Fruit fly (Drosophila melanogaster) whole organism, embryonic: ENCODE measurements around the gene IntS10.

Experiments used
- Aef1 ChIP-seq: fragments of 200-800 bp; sonication (Bioruptor generic); IDR thresholded peaks from 3 replicates; pipeline ENCODE4 v1.3.6; 2022; ENCODE audit warnings: missing biosample characterization, missing genetic modification characterization
- Bteb2 ChIP-seq: fragments of 200-800 bp; sonication (Bioruptor generic); optimal IDR thresholded peaks from 2 replicates; lab custom pipeline; 2016; ENCODE audit warnings: missing biosample characterization, missing genetic modification characterization
- CG10431 ChIP-seq: fragments of 200-800 bp; sonication (Bioruptor generic); optimal IDR thresholded peaks from 3 replicates; lab custom pipeline; 2018; ENCODE audit warnings: missing biosample characterization, mild to moderate bottlenecking, missing genetic modification characterization
- CG12104 ChIP-seq: fragments of 200-800 bp; sonication (Bioruptor generic); optimal IDR thresholded peaks from 3 replicates; lab custom pipeline; 2016; ENCODE audit warnings: missing biosample characterization, missing genetic modification characterization
- CG12155 ChIP-seq: fragments of 200-800 bp; sonication (Bioruptor generic); optimal IDR thresholded peaks from 3 replicates; lab custom pipeline; 2016; ENCODE audit warnings: missing biosample characterization, missing genetic modification characterization
- CG1233 ChIP-seq: fragments of 200-800 bp; sonication (Bioruptor generic); optimal IDR thresholded peaks from 4 replicates; lab custom pipeline; 2018; ENCODE audit warnings: missing biosample characterization, mild to moderate bottlenecking, missing genetic modification characterization
- CG13123 ChIP-seq: fragments of 200-800 bp; sonication (Bioruptor generic); optimal IDR thresholded peaks from 2 replicates; lab custom pipeline; 2016; ENCODE audit warnings: missing biosample characterization, missing genetic modification characterization
- CG13296 ChIP-seq: fragments of 200-800 bp; sonication (Bioruptor generic); optimal IDR thresholded peaks from 3 replicates; lab custom pipeline; 2018; ENCODE audit warnings: missing biosample characterization, mild to moderate bottlenecking, missing genetic modification characterization
- CG15479 ChIP-seq: fragments of 200-800 bp; sonication (Bioruptor generic); optimal IDR thresholded peaks from 3 replicates; lab custom pipeline; 2019; ENCODE audit warnings: missing biosample characterization, mild to moderate bottlenecking, missing genetic modification characterization, moderate library complexity
- CG1602 ChIP-seq: fragments of 200-800 bp; sonication (Bioruptor generic); optimal IDR thresholded peaks from 3 replicates; lab custom pipeline; 2016; ENCODE audit warnings: missing biosample characterization, missing genetic modification characterization
- CG16779 ChIP-seq: fragments of 200-800 bp; sonication (Bioruptor generic); IDR thresholded peaks from 2 replicates; pipeline ENCODE4 v1.3.6; 2022; ENCODE audit warnings: missing biosample characterization, missing genetic modification characterization
- CG16863 ChIP-seq: fragments of 200-800 bp; sonication (Bioruptor generic); optimal IDR thresholded peaks from 3 replicates; lab custom pipeline; 2016; ENCODE audit warnings: missing biosample characterization, missing genetic modification characterization
- CG17359 ChIP-seq: fragments of 200-800 bp; sonication (Bioruptor generic); optimal IDR thresholded peaks from 3 replicates; lab custom pipeline; 2018; ENCODE audit warnings: missing biosample characterization, mild to moderate bottlenecking, missing genetic modification characterization, moderate library complexity
- CG18764 ChIP-seq: fragments of 200-800 bp; sonication (Bioruptor generic); optimal IDR thresholded peaks from 3 replicates; lab custom pipeline; 2016; ENCODE audit warnings: missing biosample characterization, missing genetic modification characterization
- CG2120 ChIP-seq: fragments of 200-800 bp; sonication (Bioruptor generic); optimal IDR thresholded peaks from 3 replicates; lab custom pipeline; 2016; ENCODE audit warnings: missing biosample characterization, missing genetic modification characterization
- CG2889 ChIP-seq: fragments of 200-800 bp; sonication (Bioruptor generic); IDR thresholded peaks from 3 replicates; pipeline ENCODE4 v1.3.6; 2022; ENCODE audit warnings: missing biosample characterization, missing genetic modification characterization
- CG4328 ChIP-seq: fragments of 200-800 bp; sonication (Bioruptor generic); optimal IDR thresholded peaks from 3 replicates; lab custom pipeline; 2017; ENCODE audit warnings: missing biosample characterization, missing genetic modification reagents, missing genetic modification characterization
- CG4707 ChIP-seq: fragments of 200-800 bp; sonication (Bioruptor generic); optimal IDR thresholded peaks from 2 replicates; lab custom pipeline; 2018; ENCODE audit warnings: missing biosample characterization, mild to moderate bottlenecking, missing genetic modification characterization, moderate library complexity
- CG5953 ChIP-seq: fragments of 200-800 bp; sonication (Bioruptor generic); IDR thresholded peaks from 2 replicates; pipeline ENCODE4 v1.3.6; 2022; ENCODE audit warnings: missing biosample characterization, missing genetic modification characterization
- CG6689 ChIP-seq: fragments of 200-800 bp; sonication (Bioruptor generic); IDR thresholded peaks from 2 replicates; pipeline ENCODE4 v1.3.6; 2022; ENCODE audit warnings: missing biosample characterization, missing genetic modification characterization
- CG6791 ChIP-seq: fragments of 200-800 bp; sonication (Bioruptor generic); IDR thresholded peaks from 3 replicates; pipeline ENCODE4 v1.3.6; 2022; ENCODE audit warnings: missing biosample characterization, missing genetic modification characterization; ENCODE audit not compliant: partially characterized antibody
- CG7839 ChIP-seq: fragments of 200-800 bp; sonication (Bioruptor generic); optimal IDR thresholded peaks from 3 replicates; lab custom pipeline; 2018; ENCODE audit warnings: missing biosample characterization, mild to moderate bottlenecking, missing genetic modification characterization, moderate library complexity
- CG8281 ChIP-seq: fragments of 200-800 bp; sonication (Bioruptor generic); optimal IDR thresholded peaks from 2 replicates; lab custom pipeline; 2018; ENCODE audit warnings: missing biosample characterization, mild to moderate bottlenecking, missing genetic modification characterization, moderate library complexity
- E2f1 ChIP-seq: fragments of 200-800 bp; sonication (Bioruptor generic); IDR thresholded peaks from 2 replicates; pipeline ENCODE4 v1.3.6; 2022; ENCODE audit warnings: missing biosample characterization, missing genetic modification characterization
- Hmx ChIP-seq: fragments of 200-800 bp; sonication (Bioruptor generic); optimal IDR thresholded peaks from 2 replicates; lab custom pipeline; 2016; ENCODE audit warnings: missing biosample characterization, missing genetic modification characterization
- MESR4 ChIP-seq: fragments of 200-800 bp; sonication (Bioruptor generic); optimal IDR thresholded peaks from 2 replicates; lab custom pipeline; 2018; ENCODE audit warnings: missing biosample characterization, mild to moderate bottlenecking, missing genetic modification characterization, moderate library complexity
- Meics ChIP-seq: fragments of 200-800 bp; sonication (Bioruptor generic); optimal IDR thresholded peaks from 2 replicates; lab custom pipeline; 2017; ENCODE audit warnings: missing biosample characterization, mild to moderate bottlenecking, missing genetic modification characterization
- Mes4 ChIP-seq: fragments of 200-800 bp; sonication (Bioruptor generic); optimal IDR thresholded peaks from 2 replicates; lab custom pipeline; 2016; ENCODE audit warnings: missing biosample characterization, missing genetic modification characterization
- Mrtf ChIP-seq: fragments of 200-800 bp; sonication (Bioruptor generic); IDR thresholded peaks from 3 replicates; pipeline ENCODE4 v1.3.6; 2022; ENCODE audit warnings: missing biosample characterization, missing genetic modification characterization
- Nf-YB ChIP-seq: fragments of 200-800 bp; sonication (Bioruptor generic); optimal IDR thresholded peaks from 3 replicates; lab custom pipeline; 2019; ENCODE audit warnings: missing biosample characterization, mild to moderate bottlenecking, missing genetic modification characterization, moderate library complexity
- Rfx ChIP-seq: fragments of 200-800 bp; sonication (Bioruptor generic); IDR thresholded peaks from 2 replicates; pipeline ENCODE4 v1.3.6; 2022; ENCODE audit warnings: missing biosample characterization, missing genetic modification characterization
- Spps ChIP-seq: fragments of 200-800 bp; sonication (Bioruptor generic); optimal IDR thresholded peaks from 2 replicates; lab custom pipeline; 2018; ENCODE audit warnings: missing biosample characterization, mild to moderate bottlenecking, missing genetic modification characterization
- TFAM ChIP-seq: fragments of 200-800 bp; sonication (Bioruptor generic); optimal IDR thresholded peaks from 2 replicates; lab custom pipeline; 2017; ENCODE audit warnings: missing biosample characterization, missing genetic modification characterization, inconsistent platforms
- YL-1 ChIP-seq: fragments of 200-800 bp; sonication (Bioruptor generic); optimal IDR thresholded peaks from 3 replicates; lab custom pipeline; 2017; ENCODE audit warnings: missing biosample characterization, mild to moderate bottlenecking, missing genetic modification characterization
- abd-A ChIP-seq: fragments of 200-800 bp; sonication (Bioruptor generic); optimal IDR thresholded peaks from 3 replicates; lab custom pipeline; 2019; ENCODE audit warnings: missing biosample characterization, mild to moderate bottlenecking, missing genetic modification characterization, moderate library complexity
- bsh ChIP-seq, 2 experiments: fragments of 200-800 bp; sonication (Bioruptor generic); optimal IDR thresholded peaks; 2 replicates each; lab custom pipeline; 2017 to 2018; ENCODE audit warnings: mild to moderate bottlenecking in 2 of 2, missing biosample characterization in 2 of 2, missing genetic modification characterization in 2 of 2, moderate library complexity in 1 of 2
- btn ChIP-seq: fragments of 200-800 bp; sonication (Bioruptor generic); optimal IDR thresholded peaks from 2 replicates; lab custom pipeline; 2016; ENCODE audit warnings: missing biosample characterization, missing genetic modification characterization
- dimm ChIP-seq: fragments of 200-800 bp; sonication (Bioruptor generic); IDR thresholded peaks from 2 replicates; pipeline ENCODE4 v1.3.6; 2022; ENCODE audit warnings: missing biosample characterization, missing genetic modification characterization
- dm ChIP-seq: fragments of 200-800 bp; sonication (Bioruptor generic); optimal IDR thresholded peaks from 3 replicates; lab custom pipeline; 2016; ENCODE audit warnings: missing biosample characterization, missing genetic modification characterization
- exex ChIP-seq: fragments of 200-800 bp; sonication (Bioruptor generic); optimal IDR thresholded peaks from 4 replicates; lab custom pipeline; 2018; ENCODE audit warnings: missing biosample characterization, mild to moderate bottlenecking, missing genetic modification characterization, moderate library complexity
- hb ChIP-seq: fragments of 200-800 bp; sonication (Bioruptor generic); IDR thresholded peaks from 3 replicates; pipeline ENCODE4 v1.3.6; 2022; ENCODE audit warnings: missing biosample characterization, missing genetic modification characterization; ENCODE audit not compliant: partially characterized antibody
- insv ChIP-seq, 2 experiments: fragments of 200-800 bp; sonication (Bioruptor generic); optimal IDR thresholded peaks; 3 replicates each; lab custom pipeline; 2016 to 2018; ENCODE audit warnings: missing biosample characterization in 2 of 2, missing genetic modification characterization in 2 of 2
- lab ChIP-seq: fragments of 200-800 bp; sonication (Bioruptor generic); optimal IDR thresholded peaks from 3 replicates; lab custom pipeline; 2017; ENCODE audit warnings: missing biosample characterization, missing genetic modification characterization, mild to moderate bottlenecking, moderate library complexity, missing genetic modification reagents
- lmd ChIP-seq: fragments of 200-800 bp; sonication (Bioruptor generic); IDR thresholded peaks from 2 replicates; pipeline ENCODE4 v1.3.6; 2022; ENCODE audit warnings: missing biosample characterization, missing genetic modification characterization
- pan ChIP-seq, 4 experiments: fragments of >200 bp in 3 of 4; fragments of 200-800 bp in 1 of 4; sonication (Bioruptor generic) in 1 of 4; optimal IDR thresholded peaks in 3 of 4; IDR thresholded peaks in 1 of 4; 2 replicates each; pipeline versions ENCODE4 v1.3.6 to Lab custom; 2017 to 2022; ENCODE audit warnings: missing biosample characterization in 2 of 4, missing genetic modification characterization in 2 of 4, mixed read lengths in 1 of 4
- pnt ChIP-seq: fragments of 200-800 bp; sonication (Bioruptor generic); optimal IDR thresholded peaks from 3 replicates; lab custom pipeline; 2016; ENCODE audit warnings: missing biosample characterization, missing genetic modification characterization
- pzg ChIP-seq: fragments of 200-800 bp; sonication (Bioruptor generic); optimal IDR thresholded peaks from 3 replicates; lab custom pipeline; 2018; ENCODE audit warnings: missing biosample characterization, mild to moderate bottlenecking, missing genetic modification characterization, moderate library complexity
- sens-2 ChIP-seq: fragments of 200-800 bp; sonication (Bioruptor generic); IDR thresholded peaks from 2 replicates; pipeline ENCODE4 v1.3.6; 2022; ENCODE audit warnings: missing biosample characterization, missing genetic modification characterization
- sima ChIP-seq: fragments of 200-800 bp; sonication (Bioruptor generic); optimal IDR thresholded peaks from 2 replicates; lab custom pipeline; 2016; ENCODE audit warnings: missing biosample characterization, missing genetic modification characterization

IntS10 gene

DNA sequence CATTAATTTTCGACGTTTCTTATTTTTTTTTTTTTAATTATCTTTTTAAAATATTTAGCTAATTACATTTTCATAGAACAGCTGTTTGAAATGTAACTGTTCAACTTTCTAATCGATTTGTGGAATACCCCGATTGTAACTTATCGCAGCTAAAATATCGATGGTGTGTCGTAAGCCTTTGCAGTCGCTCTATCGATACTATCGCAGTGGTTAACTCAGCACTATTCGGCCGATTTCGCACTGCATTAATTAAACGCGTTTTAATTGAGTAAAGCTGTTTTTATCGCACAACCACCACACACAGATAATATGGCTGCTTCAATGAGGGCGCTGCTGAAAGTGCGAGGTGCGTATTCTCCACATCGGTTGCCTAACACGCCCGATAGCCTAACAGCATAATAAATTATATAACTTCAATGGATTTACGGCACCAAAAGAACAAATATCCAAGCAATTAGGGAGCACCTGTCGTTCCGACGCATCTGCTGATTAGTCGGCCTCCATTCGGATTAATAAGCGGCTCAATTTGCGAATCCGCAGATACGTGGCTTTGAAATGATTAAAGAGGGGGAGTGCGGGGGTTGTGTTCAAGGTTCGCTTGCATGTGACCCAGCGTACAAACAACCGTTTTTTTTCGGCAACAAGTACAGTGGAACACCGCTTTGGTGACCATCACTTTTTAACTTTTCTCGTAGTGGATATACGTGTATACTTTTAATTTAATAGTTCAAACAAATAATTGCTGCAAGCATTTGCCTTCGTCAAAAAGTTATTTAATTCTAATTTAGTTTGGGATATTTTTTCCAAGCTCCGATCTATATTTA, 7.7 kb downstream of the IntS10 start, which contains the start of gene Scsalpha1 (continued):
- TF ChIP-seq CG12155 (peak; percentile 8), CG17359 (tag; lab: Kevin White, UChicago) (peak; percentile 8), abd-A (no peak), YL-1 (peak; percentile 81), pnt (GFP tag; lab: Kevin White, UChicago) (no peak), Meics (peak; percentile 37), insv (GFP tag; optimal IDR thresholded peaks at IDR 0.05; lab: Kevin White, UChicago) (no peak), lmd (GFP tag; lab: Robert Waterston, UW) (no peak), Spps (tag; lab: Kevin White, UChicago) (no peak), CG16779 (GFP tag; lab: Robert Waterston, UW) (no peak), lab (GFP tag; lab: Kevin White, UChicago) (peak; percentile 45), dimm (GFP tag; lab: Robert Waterston, UW) (no peak), CG7839 (tag; lab: Kevin White, UChicago) (peak; percentile 6), CG4328 (GFP tag; lab: Kevin White, UChicago) (peak; percentile 1), Nf-YB (GFP tag; lab: Kevin White, UChicago) (no peak), pzg (GFP tag; lab: Kevin White, UChicago) (peak; percentile 93), CG13123 (GFP tag; lab: Kevin White, UChicago) (no peak), CG13296 (GFP tag; lab: Kevin White, UChicago) (no peak), CG5953 (GFP tag; lab: Robert Waterston, UW) (no peak), CG15479 (GFP tag; lab: Kevin White, UChicago) (no peak), Aef1 (GFP tag; lab: Robert Waterston, UW) (no peak), CG2120 (GFP tag; lab: Kevin White, UChicago) (peak; percentile 48), Mrtf (GFP tag; lab: Robert Waterston, UW) (no peak), Rfx (GFP tag; lab: Robert Waterston, UW) (peak; percentile 61), E2f1 (GFP tag; lab: Robert Waterston, UW) (no peak; the same call in 1 of the 2 replicates), bsh (GFP tag; optimal IDR thresholded peaks at IDR 0.05; lab: Kevin White, UChicago) (peak; percentile 38 to 43), CG12104 (GFP tag; lab: Kevin White, UChicago) (no peak), sens-2 (GFP tag; lab: Robert Waterston, UW) (no peak), sima (GFP tag; lab: Kevin White, UChicago) (no peak), CG18764 (GFP tag; lab: Kevin White, UChicago) (peak; percentile 6), Mes4 (no peak), TFAM (no peak), CG8281 (tag; lab: Kevin White, UChicago) (no peak), CG4707 (GFP tag; lab: Kevin White, UChicago) (no peak), Bteb2 (GFP tag; lab: Kevin White, UChicago) (no peak), exex (tag; lab: Kevin White, UChicago) (peak; percentile 69), CG2889 (GFP tag; lab: Robert Waterston, UW) (no peak), Hmx (GFP tag; lab: Kevin White, UChicago) (no peak), CG16863 (peak; percentile 10), CG6689 (GFP tag; lab: Robert Waterston, UW) (peak; percentile 29; the same call in 1 of the 2 replicates), MESR4 (GFP tag; lab: Kevin White, UChicago) (peak; percentile 88), hb (GFP tag; lab: Robert Waterston, UW) (peak; percentile 99), CG10431 (GFP tag; lab: Kevin White, UChicago) (no peak), CG1602 (GFP tag; lab: Kevin White, UChicago) (peak; percentile 22), pan (optimal IDR thresholded peaks at IDR 0.05; lab: Kevin White, UChicago) (no peak), pan (GFP tag; optimal IDR thresholded peaks at IDR 0.05 in 1 of 2, IDR thresholded peaks at IDR 0.05 in 1 of 2) (peak in 1 of 2 experiments; percentile 62), btn (GFP tag; lab: Kevin White, UChicago) (no peak), CG1233 (no peak), dm (GFP tag; lab: Kevin White, UChicago) (no peak), CG6791 (GFP tag; lab: Robert Waterston, UW) (peak; percentile 100)
